Fruit fly (Drosophila melanogaster) whole organism, wandering third instar larva: ENCODE data around the gene Ugt35E2.

Source experiments
- CG9705 ChIP-seq: fragments of 200-800 bp; sonication (Bioruptor generic); optimal IDR thresholded peaks from 2 replicates; lab custom pipeline; 2018; ENCODE audit warnings: missing biosample characterization, mild to moderate bottlenecking, missing genetic modification characterization
- Hr78 ChIP-seq: fragments of >200 bp; optimal IDR thresholded peaks from 2 replicates; lab custom pipeline; 2017; ENCODE audit warnings: missing biosample characterization, missing genetic modification characterization
- Myc ChIP-seq: fragments of >200 bp; optimal IDR thresholded peaks from 2 replicates; lab custom pipeline; 2017
- N ChIP-seq: fragments of >200 bp; optimal IDR thresholded peaks from 2 replicates; lab custom pipeline; 2018; ENCODE audit warnings: missing biosample characterization, missing external identifiers, missing genetic modification characterization
- Vsx2 ChIP-seq: fragments of 200-300, 225-300 bp; sonication (Bioruptor generic); optimal IDR thresholded peaks from 2 replicates; lab custom pipeline; 2018; ENCODE audit warnings: missing biosample characterization, missing genetic modification characterization; ENCODE audit not compliant: partially characterized antibody
- foxo ChIP-seq, 2 experiments: fragments of 200-800 bp; sonication (Bioruptor generic); optimal IDR thresholded peaks; 2 replicates in 1 of 2; 3 replicates in 1 of 2; lab custom pipeline; 2016 to 2017; ENCODE audit warnings: missing biosample characterization in 2 of 2, missing genetic modification characterization in 2 of 2
- fru ChIP-seq: fragments of 200-800 bp; sonication (Bioruptor generic); optimal IDR thresholded peaks from 3 replicates; lab custom pipeline; 2016; ENCODE audit warnings: missing biosample characterization, mild to moderate bottlenecking, missing genetic modification characterization
- h ChIP-seq: fragments of 200-800 bp; sonication (Bioruptor generic); optimal IDR thresholded peaks from 3 replicates; lab custom pipeline; 2016; ENCODE audit warnings: missing biosample characterization, mild to moderate bottlenecking, missing genetic modification characterization
- pan ChIP-seq: fragments of >200 bp; optimal IDR thresholded peaks from 2 replicates; lab custom pipeline; 2017
- psq ChIP-seq: fragments of 200-800 bp; sonication (Bioruptor generic); optimal IDR thresholded peaks from 3 replicates; lab custom pipeline; 2017; ENCODE audit warnings: missing biosample characterization, mild to moderate bottlenecking, missing genetic modification characterization, moderate library complexity
- rgr ChIP-seq: fragments of 200-800 bp; sonication (Bioruptor generic); optimal IDR thresholded peaks from 3 replicates; lab custom pipeline; 2016; ENCODE audit warnings: missing biosample characterization, mild to moderate bottlenecking, missing genetic modification characterization
- usp ChIP-seq: fragments of >200 bp; optimal IDR thresholded peaks from 2 replicates; lab custom pipeline; 2017; ENCODE audit warnings: missing biosample characterization, missing genetic modification characterization

DNA sequence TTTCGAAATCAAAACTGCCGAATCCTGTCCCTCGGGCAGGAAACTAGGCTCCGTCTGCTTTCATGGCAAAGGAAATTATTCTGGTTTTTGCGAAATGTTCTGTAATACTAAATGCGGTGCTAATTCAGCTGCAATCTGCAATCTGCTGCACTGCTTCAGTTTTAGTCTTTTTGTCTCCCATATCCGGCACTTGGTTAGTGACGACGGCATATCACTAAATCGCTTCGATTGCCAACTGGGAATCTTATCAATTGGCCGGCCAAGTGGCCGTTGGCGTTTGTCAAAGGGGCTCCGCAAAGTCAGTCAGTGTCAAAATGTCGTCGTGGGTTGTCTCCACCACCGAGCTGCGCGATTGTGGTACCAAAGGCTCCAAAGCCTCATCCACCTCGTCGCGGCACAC is 28.0 kb upstream of the Ugt35E2 start, which contains the start of gene CG18577:
- TF ChIP-seq foxo (GFP tag; optimal IDR thresholded peaks at IDR 0.05; lab: Kevin White, UChicago) (no peak), Hr78 (no peak), CG9705 (GFP tag; lab: Kevin White, UChicago) (no peak), fru (GFP tag; lab: Kevin White, UChicago) (no peak), N (GFP tag; lab: Kevin White, UChicago) (no peak), Vsx2 (GFP tag; lab: Kevin White, UChicago) (no peak), psq (no peak), pan (no peak), Myc (lab: Kevin White, UChicago) (no peak), h (GFP tag; lab: Kevin White, UChicago) (no peak), rgr (GFP tag; lab: Kevin White, UChicago) (no peak), usp (GFP tag; lab: Kevin White, UChicago) (no peak)
